Worm (Caenorhabditis elegans): ENCODE measurements around the gene K09C6.7.

The K09C6.7 gene

DNA sequence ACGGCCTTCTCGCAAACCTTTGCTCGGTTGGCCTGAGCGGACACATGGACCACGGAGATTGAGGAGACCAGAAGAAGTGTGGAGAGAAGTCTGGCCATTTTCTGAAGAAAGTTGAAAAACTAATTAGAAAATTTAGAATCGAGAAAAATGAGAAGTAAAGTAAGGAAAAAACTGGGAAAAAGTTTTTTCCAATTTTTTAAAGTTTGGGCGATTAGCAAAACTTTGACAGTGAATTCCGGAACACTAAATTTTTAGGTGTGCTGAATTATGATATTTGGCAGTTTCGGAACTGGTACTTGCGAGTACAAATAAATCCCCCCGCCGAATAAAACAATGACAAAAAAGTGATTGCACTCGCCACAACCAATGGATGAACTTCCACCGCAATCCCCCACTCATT lies 27.8 kb upstream of the K09C6.7 start, which contains the start of gene T02B11.3:
Gene T02B11.3, minus strand, starts transcription at position 101 of the 400 bp plus-strand sequence.
- TF ChIP-seq tbx-8 (GFP tag; optimal IDR thresholded peaks at IDR 0.05), result no peak
- TF ChIP-seq lsy-2 (tag; optimal IDR thresholded peaks at IDR 0.05), result no peak
- TF ChIP-seq bed-3 (GFP tag; optimal IDR thresholded peaks at IDR 0.05), result no peak
- no peak for TF ChIP-seq nhr-237 (tag; optimal IDR thresholded peaks at IDR 0.05)
- no peak for TF ChIP-seq blmp-1 (tag; optimal IDR thresholded peaks at IDR 0.05)
- TF ChIP-seq ceh-39 (tag; optimal IDR thresholded peaks at IDR 0.05), result no peak
- TF ChIP-seq nhr-12 (tag; optimal IDR thresholded peaks at IDR 0.05), result no peak
- TF ChIP-seq ham-2 (GFP tag; optimal IDR thresholded peaks at IDR 0.05), result no peak
- no peak for TF ChIP-seq zip-8 (tag; optimal IDR thresholded peaks at IDR 0.05)
- TF ChIP-seq unc-39 (tag; optimal IDR thresholded peaks at IDR 0.05), result no peak
- no peak for TF ChIP-seq ceh-43 (GFP tag; optimal IDR thresholded peaks at IDR 0.05)
- no peak for TF ChIP-seq lin-13 (tag; optimal IDR thresholded peaks at IDR 0.05)

DNA sequence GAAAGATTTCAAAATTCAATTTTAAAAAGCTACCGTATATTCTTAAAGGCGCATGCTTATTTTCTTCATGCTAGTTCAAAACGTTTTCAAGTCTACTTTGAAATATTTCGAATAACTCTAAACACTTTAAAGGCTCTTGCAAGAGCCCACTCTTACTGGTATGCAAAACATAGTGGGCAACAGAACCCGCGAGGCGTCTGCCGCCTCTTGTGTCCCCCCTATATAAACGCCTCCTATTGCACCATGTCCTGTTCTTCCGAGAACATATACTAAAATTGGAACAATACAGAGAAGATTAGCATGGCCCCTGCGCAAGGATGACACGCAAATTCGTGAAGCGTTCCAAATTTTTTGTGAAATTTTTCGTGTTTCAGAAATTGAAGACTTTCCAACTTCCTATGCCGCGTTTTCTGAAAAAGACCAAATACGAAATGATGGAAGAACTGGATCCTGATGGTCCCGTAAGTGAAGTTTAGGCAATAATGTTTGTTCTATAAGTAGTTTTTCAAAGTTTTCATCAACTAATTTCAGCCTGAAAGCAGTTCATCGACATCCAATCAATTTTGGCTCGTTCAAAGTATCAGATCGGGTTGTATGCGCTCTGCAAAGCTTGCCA lies 20.1 kb upstream of the K09C6.7 start:
- TF ChIP-seq ceh-83 (GFP tag; optimal IDR thresholded peaks at IDR 0.05), result peak; percentile 48
- TF ChIP-seq mls-2 (tag; optimal IDR thresholded peaks at IDR 0.05), result no peak

DNA sequence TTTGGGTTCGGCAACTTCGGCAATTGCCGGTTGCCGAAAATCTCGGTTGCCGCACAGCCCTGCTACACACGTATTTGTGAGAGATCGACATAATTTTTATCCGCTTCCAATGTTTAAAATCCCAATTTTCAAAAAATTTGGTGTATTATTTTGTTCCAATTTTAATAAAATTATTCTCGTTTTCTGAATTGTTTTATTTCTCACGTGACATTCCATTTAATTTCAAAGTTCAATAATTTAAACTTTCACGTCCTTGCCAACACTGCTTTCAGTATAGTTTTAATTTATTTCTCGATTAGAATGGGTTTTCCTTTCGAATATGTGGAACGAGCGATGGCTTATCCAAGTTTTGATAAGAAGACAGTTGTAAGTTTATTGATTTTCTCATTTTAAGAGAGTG lies 17.7 kb upstream of the K09C6.7 start, which contains the start of gene K09C6.2:
Gene K09C6.2, plus strand, starts transcription at position 301 of the 400 bp plus-strand sequence.
- TF ChIP-seq nhr-2 (tag; optimal IDR thresholded peaks at IDR 0.05) (no peak), ceh-83 (GFP tag; optimal IDR thresholded peaks at IDR 0.05) (no peak), elt-3 (tag; optimal IDR thresholded peaks at IDR 0.05) (no peak), ztf-11 (tag; optimal IDR thresholded peaks at IDR 0.05) (no peak), unc-62 (GFP tag; optimal IDR thresholded peaks at IDR 0.05) (no peak), M03D4.4 (tag; optimal IDR thresholded peaks at IDR 0.05) (no peak), ces-1 (GFP tag; optimal IDR thresholded peaks at IDR 0.05) (no peak), tbx-8 (GFP tag; optimal IDR thresholded peaks at IDR 0.05) (no peak), ham-2 (GFP tag; optimal IDR thresholded peaks at IDR 0.05) (no peak), bed-3 (GFP tag; optimal IDR thresholded peaks at IDR 0.05) (no peak), flh-1 (GFP tag; optimal IDR thresholded peaks at IDR 0.05) (no peak), sptf-1 (tag; optimal IDR thresholded peaks at IDR 0.05) (no peak), nhr-76 (tag; optimal IDR thresholded peaks at IDR 0.05) (no peak), unc-39 (tag; optimal IDR thresholded peaks at IDR 0.05) (no peak), pha-4 (tag; optimal IDR thresholded peaks at IDR 0.05) (no peak), blmp-1 (tag; optimal IDR thresholded peaks at IDR 0.05) (no peak), drap-1 (GFP tag; optimal IDR thresholded peaks at IDR 0.05) (no peak), lin-32 (GFP tag; optimal IDR thresholded peaks at IDR 0.05) (no peak), nhr-28 (tag; optimal IDR thresholded peaks at IDR 0.05) (no peak), lin-13 (tag; optimal IDR thresholded peaks at IDR 0.05) (no peak)

DNA sequence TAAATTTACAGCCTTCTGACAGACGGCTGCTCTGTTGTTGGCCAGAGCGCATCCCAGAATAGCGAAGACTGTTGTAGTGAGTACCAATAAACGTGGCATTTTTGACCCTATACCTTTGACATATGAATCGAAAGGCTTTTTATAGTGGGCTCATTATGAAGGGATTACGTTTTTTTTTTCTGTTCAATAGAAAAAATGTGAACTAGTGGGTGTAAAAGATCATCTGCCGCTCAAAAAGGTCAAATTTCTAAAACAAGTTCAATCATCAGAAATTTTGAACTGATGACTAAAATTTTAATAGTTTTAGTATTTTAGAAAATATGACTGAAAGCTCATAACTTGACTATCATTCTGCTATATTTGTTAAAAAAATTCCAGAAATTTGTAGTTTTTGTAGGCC lies 16.1 kb upstream of the K09C6.7 start, which contains the start of gene K09C6.9:
Gene K09C6.9, minus strand, starts transcription at position 101 of the 400 bp plus-strand sequence.
- no peak for TF ChIP-seq nhr-76 (tag; optimal IDR thresholded peaks at IDR 0.05)
- no peak for TF ChIP-seq flh-1 (GFP tag; optimal IDR thresholded peaks at IDR 0.05)
- no peak for TF ChIP-seq hlh-1 (tag; optimal IDR thresholded peaks at IDR 0.05)
- TF ChIP-seq nhr-28 (tag; optimal IDR thresholded peaks at IDR 0.05), result no peak
- no peak for TF ChIP-seq snpc-4 (tag; optimal IDR thresholded peaks at IDR 0.05)
- no peak for TF ChIP-seq sem-2 (GFP tag; optimal IDR thresholded peaks at IDR 0.05)
- TF ChIP-seq unc-62 (GFP tag; optimal IDR thresholded peaks at IDR 0.05), result no peak
- TF ChIP-seq mls-2 (tag; optimal IDR thresholded peaks at IDR 0.05), result no peak
- no peak for TF ChIP-seq lsy-2 (tag; optimal IDR thresholded peaks at IDR 0.05)

DNA sequence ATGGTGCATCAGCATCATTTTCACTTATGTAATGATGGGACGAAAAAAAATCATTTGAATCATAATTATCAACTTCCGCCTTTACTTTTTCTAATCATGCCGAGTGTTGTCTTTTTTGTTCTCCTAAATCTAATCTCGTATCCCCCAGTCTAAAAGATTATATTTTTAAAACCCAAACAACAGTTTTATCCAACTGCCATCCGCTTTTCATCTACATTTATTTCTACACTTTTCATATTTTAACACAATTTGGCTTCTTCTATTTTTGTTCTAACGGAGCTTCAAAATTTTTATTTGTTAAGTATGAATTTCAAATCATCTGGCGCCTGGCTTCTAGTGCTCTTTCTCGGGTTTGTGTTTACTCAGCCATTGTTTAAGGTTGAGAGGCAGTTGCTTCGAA lies 13.3 kb upstream of the K09C6.7 start, which contains the start of gene K09C6.3:
Gene K09C6.3, plus strand, starts transcription at position 301 of the 400 bp plus-strand sequence.
- no peak for TF ChIP-seq sptf-1 (tag; optimal IDR thresholded peaks at IDR 0.05)
- no peak for TF ChIP-seq unc-62 (GFP tag; optimal IDR thresholded peaks at IDR 0.05)
- TF ChIP-seq mab-5 (tag; optimal IDR thresholded peaks at IDR 0.05), result no peak
- no peak for TF ChIP-seq nhr-28 (tag; optimal IDR thresholded peaks at IDR 0.05)
- TF ChIP-seq ceh-39 (tag; optimal IDR thresholded peaks at IDR 0.05), result no peak
- no peak for TF ChIP-seq nhr-237 (tag; optimal IDR thresholded peaks at IDR 0.05)

All from whole organism, mixed stage, embryonic.